Worm (Caenorhabditis elegans) whole organism, late embryonic: ENCODE data around the gene Y67H2A.2.

Experiments
- ceh-14 ChIP-seq: sonication (generic microtip); optimal IDR thresholded peaks from 2 replicates; lab custom pipeline; 2016; ENCODE audit warnings: missing genotype, missing genetic modification characterization, missing compliant biosample characterization
- ceh-18 ChIP-seq: sonication (generic microtip); optimal IDR thresholded peaks from 2 replicates; lab custom pipeline; 2016; ENCODE audit warnings: missing genetic modification characterization, missing compliant biosample characterization
- dve-1 ChIP-seq: sonication (generic microtip); optimal IDR thresholded peaks from 2 replicates; lab custom pipeline; 2017; ENCODE audit warnings: antibody characterized with exemption, mild to moderate bottlenecking, missing genetic modification characterization, missing compliant biosample characterization
- hlh-15 ChIP-seq: sonication (generic microtip); optimal IDR thresholded peaks from 2 replicates; lab custom pipeline; 2016; ENCODE audit warnings: missing genetic modification characterization, missing compliant biosample characterization
- lin-11 ChIP-seq: fragments of 200-800 bp; sonication (Bioruptor generic); optimal IDR thresholded peaks from 2 replicates; lab custom pipeline; 2018; ENCODE audit warnings: mild to moderate bottlenecking, missing genetic modification characterization, missing compliant biosample characterization
- nfya-1 ChIP-seq: sonication (generic microtip); optimal IDR thresholded peaks from 2 replicates; lab custom pipeline; 2017; ENCODE audit warnings: missing genetic modification characterization, mild to moderate bottlenecking, missing compliant biosample characterization, antibody characterized with exemption, moderate library complexity
- nhr-11 ChIP-seq: fragments of 150-350 bp; optimal IDR thresholded peaks from 2 replicates; lab custom pipeline; 2014; ENCODE audit warnings: missing biosample characterization, missing genetic modification characterization
- npax-4 ChIP-seq: sonication (generic microtip); optimal IDR thresholded peaks from 2 replicates; lab custom pipeline; 2016; ENCODE audit warnings: missing genetic modification characterization, missing compliant biosample characterization
- pat-9 ChIP-seq: fragments of 200-800 bp; sonication (Bioruptor generic); optimal IDR thresholded peaks from 2 replicates; lab custom pipeline; 2018; ENCODE audit warnings: mild to moderate bottlenecking, missing genetic modification characterization, moderate library complexity, missing compliant biosample characterization
- pax-1 ChIP-seq: fragments of 150-350 bp; optimal IDR thresholded peaks from 2 replicates; lab custom pipeline; 2014; ENCODE audit warnings: missing biosample characterization, missing genetic modification characterization
- syd-9 ChIP-seq: sonication (generic microtip); optimal IDR thresholded peaks from 2 replicates; lab custom pipeline; 2016; ENCODE audit warnings: mild to moderate bottlenecking, missing genetic modification characterization, moderate library complexity, missing compliant biosample characterization
- tbx-7 ChIP-seq: sonication (generic microtip); optimal IDR thresholded peaks from 2 replicates; lab custom pipeline; 2016; ENCODE audit warnings: missing genotype, missing genetic modification characterization, missing compliant biosample characterization
- unc-86 ChIP-seq: sonication (generic microtip); optimal IDR thresholded peaks from 2 replicates; lab custom pipeline; 2016; ENCODE audit warnings: missing genetic modification characterization, missing compliant biosample characterization
- zip-5 ChIP-seq: sonication (generic microtip); optimal IDR thresholded peaks from 2 replicates; lab custom pipeline; 2016; ENCODE audit warnings: missing genetic modification characterization, missing compliant biosample characterization

DNA sequence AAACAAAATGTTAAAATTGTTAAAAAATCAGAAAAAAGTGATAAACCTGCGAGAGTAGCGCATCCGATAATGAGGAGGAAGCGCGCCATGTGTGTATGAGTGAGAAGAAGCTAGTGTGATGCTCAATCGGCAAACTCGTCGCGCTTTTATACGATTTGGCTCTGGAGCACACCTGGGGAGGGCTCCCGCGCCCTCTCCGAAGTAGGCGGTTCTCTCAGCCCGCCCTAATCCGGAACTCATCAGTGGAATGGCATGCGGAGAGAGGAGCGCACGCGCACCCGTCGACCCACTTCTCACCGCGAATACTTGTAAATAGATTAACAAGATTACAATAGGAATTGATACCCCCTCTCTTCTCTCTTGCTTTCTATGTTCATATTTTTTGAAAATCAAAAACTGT is 33.7 kb upstream of the Y67H2A.2 start, which contains the start of gene pqn-74:
- TF ChIP-seq npax-4 (tag; lab: Kevin White, UChicago): no peak
- no peak for TF ChIP-seq syd-9 (tag; lab: Kevin White, UChicago)
- no peak for TF ChIP-seq nhr-11 (tag; lab: Kevin White, UChicago)
- TF ChIP-seq zip-5 (tag; lab: Kevin White, UChicago): no peak
- TF ChIP-seq pax-1: no peak
- TF ChIP-seq nfya-1 (tag; lab: Kevin White, UChicago): no peak
- TF ChIP-seq tbx-7 (tag; lab: Kevin White, UChicago): no peak
- TF ChIP-seq lin-11 (tag; lab: Kevin White, UChicago): no peak
- no peak for TF ChIP-seq unc-86 (tag; lab: Kevin White, UChicago)
- no peak for TF ChIP-seq hlh-15 (tag; lab: Kevin White, UChicago)
- no peak for TF ChIP-seq ceh-18 (tag; lab: Kevin White, UChicago)
- no peak for TF ChIP-seq dve-1 (tag; lab: Kevin White, UChicago)
- TF ChIP-seq ceh-14 (tag; lab: Kevin White, UChicago): no peak
- no peak for TF ChIP-seq pat-9 (tag; lab: Kevin White, UChicago)
